Worm (Caenorhabditis elegans) whole organism, early embryonic: ENCODE results near the gene C26B9.1.

Experiments
- B0310.2 ChIP-seq: sonication (generic microtip); optimal IDR thresholded peaks from 2 replicates; lab custom pipeline; 2016; ENCODE audit warnings: mild to moderate bottlenecking, missing genetic modification characterization, missing compliant biosample characterization
- F13C5.2 ChIP-seq: sonication (generic microtip); optimal IDR thresholded peaks from 2 replicates; lab custom pipeline; 2017; ENCODE audit warnings: mild to moderate bottlenecking, missing genetic modification characterization, inconsistent platforms, missing compliant biosample characterization
- aly-1 ChIP-seq: sonication (generic microtip); optimal IDR thresholded peaks from 2 replicates; lab custom pipeline; 2016; ENCODE audit warnings: missing genetic modification characterization, missing compliant biosample characterization
- ama-1 ChIP-seq: fragments of 150-350 bp; optimal IDR thresholded peaks from 2 replicates; lab custom pipeline; 2014
- ceh-13 ChIP-seq: fragments of 200-800 bp; sonication (Bioruptor generic); optimal IDR thresholded peaks from 2 replicates; lab custom pipeline; 2018; ENCODE audit warnings: mild to moderate bottlenecking, missing genetic modification characterization, missing compliant biosample characterization
- flt-1 ChIP-seq: fragments of 200-800 bp; sonication (Bioruptor generic); IDR thresholded peaks from 2 replicates; pipeline ENCODE4 v1.3.6; 2022; ENCODE audit warnings: missing genetic modification characterization, missing compliant biosample characterization
- scrt-1 ChIP-seq: fragments of 200-800 bp; sonication (Bioruptor generic); IDR thresholded peaks from 2 replicates; pipeline ENCODE4 v1.3.6; 2022; ENCODE audit warnings: missing genetic modification characterization, missing compliant biosample characterization
- sea-1 ChIP-seq: fragments of 200-800 bp; sonication (Bioruptor generic); conservative IDR thresholded peaks from 2 replicates; pipeline ENCODE4 v1.3.6; 2022; ENCODE audit warnings: missing genetic modification characterization, missing compliant biosample characterization
- tbx-11 ChIP-seq: fragments of 200-800 bp; sonication (Bioruptor generic); IDR thresholded peaks from 2 replicates; pipeline ENCODE4 v1.3.6; 2022; ENCODE audit warnings: missing genetic modification characterization, missing compliant biosample characterization
- tbx-37 ChIP-seq: fragments of 200-800 bp; sonication (Bioruptor generic); conservative IDR thresholded peaks from 2 replicates; pipeline ENCODE4 v1.3.6; 2022; ENCODE audit warnings: missing genetic modification reagents, missing genetic modification characterization, missing compliant biosample characterization
- tra-4 ChIP-seq: sonication (generic microtip); optimal IDR thresholded peaks from 2 replicates; lab custom pipeline; 2017; ENCODE audit warnings: missing genetic modification characterization, missing compliant biosample characterization

- TF ChIP-seq scrt-1 (no peak), ama-1 (no peak), sea-1 (GFP tag; lab: Robert Waterston, UW) (no peak), tbx-11 (no peak), flt-1 (no peak), aly-1 (tag; lab: Kevin White, UChicago) (no peak), B0310.2 (no peak), ceh-13 (GFP tag; lab: Kevin White, UChicago) (no peak), tra-4 (tag; lab: Kevin White, UChicago) (no peak), F13C5.2 (tag; lab: Kevin White, UChicago) (no peak), tbx-37 (GFP tag; lab: Robert Waterston, UW) (no peak)
These were observed 15.2 kb upstream of the C26B9.1 start, which contains the start of gene C26B9.5 for ce11 chrX:5329236-5329635.
